Worm (Caenorhabditis elegans) whole organism, late embryonic: ENCODE data around the gene R13A1.5.

ENCODE experiments used
- ama-1 ChIP-seq: fragments of 150-350 bp; optimal IDR thresholded peaks from 2 replicates; lab custom pipeline; 2014
- ceh-6 ChIP-seq: fragments of 200-800 bp; sonication (Bioruptor generic); optimal IDR thresholded peaks from 2 replicates; lab custom pipeline; 2018; ENCODE audit warnings: mild to moderate bottlenecking, missing genetic modification characterization, missing compliant biosample characterization
- fax-1 ChIP-seq: sonication (generic microtip); optimal IDR thresholded peaks from 2 replicates; lab custom pipeline; 2016; ENCODE audit warnings: missing genotype, missing genetic modification characterization, missing compliant biosample characterization
- hlh-30 ChIP-seq: sonication (generic microtip); optimal IDR thresholded peaks from 2 replicates; lab custom pipeline; 2017; ENCODE audit warnings: antibody characterized with exemption, missing genetic modification characterization, missing compliant biosample characterization; ENCODE audit not compliant: insufficient read depth
- mec-3 ChIP-seq: sonication (generic microtip); optimal IDR thresholded peaks from 2 replicates; lab custom pipeline; 2016; ENCODE audit warnings: borderline replicate concordance, missing genetic modification characterization, missing compliant biosample characterization
- nhr-11 ChIP-seq: fragments of 150-350 bp; optimal IDR thresholded peaks from 2 replicates; lab custom pipeline; 2014; ENCODE audit warnings: missing biosample characterization, missing genetic modification characterization
- pax-1 ChIP-seq: fragments of 150-350 bp; optimal IDR thresholded peaks from 2 replicates; lab custom pipeline; 2014; ENCODE audit warnings: missing biosample characterization, missing genetic modification characterization
- pha-4 ChIP-seq: fragments of 150-350 bp; optimal IDR thresholded peaks from 2 replicates; lab custom pipeline; 2018; ENCODE audit warnings: missing biosample characterization, missing genetic modification reagents, missing genetic modification characterization
- rnt-1 ChIP-seq: sonication (generic microtip); optimal IDR thresholded peaks from 2 replicates; lab custom pipeline; 2016; ENCODE audit warnings: missing genetic modification characterization, missing compliant biosample characterization

- TF ChIP-seq hlh-30 (tag; lab: Kevin White, UChicago) (no peak), mec-3 (no peak), fax-1 (no peak), pax-1 (no peak), ceh-6 (no peak), nhr-11 (no peak), rnt-1 (tag; lab: Kevin White, UChicago) (no peak), pha-4 (no peak), ama-1 (no peak)
These were observed 35.4 kb upstream of the R13A1.5 start, which contains the start of gene R13A1.10 for ce11 chrIV:7227072-7227471.
